Worm (Caenorhabditis elegans): ENCODE data around the gene F59B1.6.

Gene F59B1.6

ce11 chrV:3580385-3580784 is 51.1 kb downstream of the F59B1.6 start (continued):
- 0 out of 2 replicates have a peak, but pooled peaks have one; percentile 45 for TF ChIP-seq php-3 (GFP tag; IDR thresholded peaks at IDR 0.05)
- TF ChIP-seq spr-1 (tag; optimal IDR thresholded peaks at IDR 0.05): no peak
- peak; percentile 51 for TF ChIP-seq nhr-28 (tag; optimal IDR thresholded peaks at IDR 0.05)
- no peak for TF ChIP-seq egl-27 (tag; optimal IDR thresholded peaks at IDR 0.05)
- no peak for TF ChIP-seq ceh-28 (tag; optimal IDR thresholded peaks at IDR 0.05)
- TF ChIP-seq nhr-102 (tag; optimal IDR thresholded peaks at IDR 0.05): no peak
- no peak for TF ChIP-seq nhr-6 (tag; optimal IDR thresholded peaks at IDR 0.05)
- no peak for TF ChIP-seq arid-1 (GFP tag; conservative IDR thresholded peaks at IDR 0.05)
- no peak for TF ChIP-seq daf-8 (GFP tag; IDR thresholded peaks at IDR 0.05)
- TF ChIP-seq lin-38 (GFP tag; IDR thresholded peaks at IDR 0.05): no peak
- TF ChIP-seq tag-97 (GFP tag; IDR thresholded peaks at IDR 0.05): no peak
- TF ChIP-seq nhr-42 (GFP tag; IDR thresholded peaks at IDR 0.05): no peak
- no peak for TF ChIP-seq set-16 (GFP tag; IDR thresholded peaks at IDR 0.05)
- no peak for TF ChIP-seq ceh-44 (GFP tag; IDR thresholded peaks at IDR 0.05)

ce11 chrV:3579795-3580194 is 51.7 kb downstream of the F59B1.6 start:
- TF ChIP-seq dmd-6 (GFP tag; IDR thresholded peaks at IDR 0.05): peak; percentile 36; the same call in 1 of the 2 replicates
- no peak for TF ChIP-seq nhr-25 (tag; optimal IDR thresholded peaks at IDR 0.05; ENCODE audit: borderline replicate concordance, insufficient read depth)
- TF ChIP-seq nhr-11 (tag; optimal IDR thresholded peaks at IDR 0.05): peak; percentile 80
- TF ChIP-seq jun-1 (tag; optimal IDR thresholded peaks at IDR 0.05): no peak
- no peak for TF ChIP-seq Y48G9A.11 (GFP tag; IDR thresholded peaks at IDR 0.05)
- TF ChIP-seq lsy-2 (tag; optimal IDR thresholded peaks at IDR 0.05): peak in 1 of 2 experiments; percentile 66
- no peak for TF ChIP-seq unc-62 (GFP tag; optimal IDR thresholded peaks at IDR 0.05 in 1 of 2)
- no peak for TF ChIP-seq unc-62 (tag; optimal IDR thresholded peaks at IDR 0.05)
- TF ChIP-seq mxl-3 (GFP tag; optimal IDR thresholded peaks at IDR 0.05): peak; percentile 18
- peak; percentile 82 for TF ChIP-seq lin-13 (GFP tag; optimal IDR thresholded peaks at IDR 0.05)
- TF ChIP-seq lin-38 (GFP tag; IDR thresholded peaks at IDR 0.05): peak; percentile 24; the same call in 1 of the 2 replicates
- peak; percentile 34; the same call in 1 of the 2 replicates for TF ChIP-seq tra-1 (GFP tag; IDR thresholded peaks at IDR 0.05)
- TF ChIP-seq mep-1 (tag; optimal IDR thresholded peaks at IDR 0.05): peak; percentile 61
- TF ChIP-seq aha-1 (tag): peak; percentile 85
- 0 out of 2 replicates have a peak, but pooled peaks have one; percentile 9 for TF ChIP-seq zfp-3 (GFP tag; conservative IDR thresholded peaks at IDR 0.05)
- peak; percentile 23; the same call in 1 of the 2 replicates for TF ChIP-seq hmg-1.1 (GFP tag; IDR thresholded peaks at IDR 0.05)
- no peak for TF ChIP-seq cey-2 (tag; optimal IDR thresholded peaks at IDR 0.05; ENCODE audit: borderline replicate concordance, insufficient read depth)
- TF ChIP-seq mes-2 (tag; optimal IDR thresholded peaks at IDR 0.05; ENCODE audit: poor library complexity, severe bottlenecking): peak; percentile 39
- TF ChIP-seq F10B5.3 (tag; optimal IDR thresholded peaks at IDR 0.05): no peak
- TF ChIP-seq mdl-1 (tag; optimal IDR thresholded peaks at IDR 0.05): peak; percentile 20 to 55
- peak; percentile 15 for TF ChIP-seq rbr-2 (tag; optimal IDR thresholded peaks at IDR 0.05)
- peak in 1 of 2 experiments; percentile 34 for TF ChIP-seq daf-16 (GFP tag; optimal IDR thresholded peaks at IDR 0.05)
- TF ChIP-seq daf-16 (tag; optimal IDR thresholded peaks at IDR 0.05): peak; percentile 72
- TF ChIP-seq nhr-102 (tag; optimal IDR thresholded peaks at IDR 0.05): peak; percentile 21
- no peak for TF ChIP-seq mdt-29 (GFP tag; IDR thresholded peaks at IDR 0.05)
- no peak for TF ChIP-seq saeg-2 (GFP tag; IDR thresholded peaks at IDR 0.05)
- no peak for TF ChIP-seq F49E8.2 (tag; optimal IDR thresholded peaks at IDR 0.05; ENCODE audit: borderline replicate concordance)
- TF ChIP-seq hlh-30 (tag; optimal IDR thresholded peaks at IDR 0.05; ENCODE audit: insufficient read depth): peak; percentile 70
- peak; percentile 74 for TF ChIP-seq hlh-11 (tag; optimal IDR thresholded peaks at IDR 0.05)
- TF ChIP-seq nhr-28 (tag; optimal IDR thresholded peaks at IDR 0.05): peak; percentile 81
- peak in 1 of 2 experiments; percentile 78 for TF ChIP-seq hif-1 (tag; optimal IDR thresholded peaks at IDR 0.05)
- TF ChIP-seq lim-7 (GFP tag; IDR thresholded peaks at IDR 0.05): no peak
- TF ChIP-seq nhr-10 (tag; optimal IDR thresholded peaks at IDR 0.05): peak; percentile 69
- peak; percentile 66 for TF ChIP-seq dpl-1 (GFP tag; optimal IDR thresholded peaks at IDR 0.05)
- TF ChIP-seq T26A8.4 (GFP tag; IDR thresholded peaks at IDR 0.05): no peak
- TF ChIP-seq pqm-1 (tag; optimal IDR thresholded peaks at IDR 0.05): peak; percentile 55
- TF ChIP-seq daf-12 (tag; optimal IDR thresholded peaks at IDR 0.05): no peak
- 0 out of 2 replicates have a peak, but pooled peaks have one; percentile 10 for TF ChIP-seq ceh-20 (GFP tag; IDR thresholded peaks at IDR 0.05)

Measured in whole organism, L4 larva.